Worm (Caenorhabditis elegans) whole organism, young adult: Measurements from ENCODE around the gene rop-1.
A peak's percentile ranks its signal among the peaks of the same experiment; 100 is the strongest.

Experiments used
- C06A6.2 ChIP-seq: fragments of 200-800 bp; sonication (Bioruptor generic); conservative IDR thresholded peaks from 2 replicates; pipeline ENCODE4 v1.3.6; 2022; ENCODE audit warnings: missing genetic modification characterization, missing compliant biosample characterization
- F10E7.11 ChIP-seq: sonication (generic microtip); optimal IDR thresholded peaks from 2 replicates; lab custom pipeline; 2017; ENCODE audit warnings: mild to moderate bottlenecking, missing genetic modification characterization, moderate library complexity, missing compliant biosample characterization
- F33H1.4 ChIP-seq: fragments of 200-800 bp; sonication (Bioruptor generic); IDR thresholded peaks from 2 replicates; pipeline ENCODE4 v1.3.6; 2022; ENCODE audit warnings: missing genetic modification reagents, missing genetic modification characterization, missing compliant biosample characterization
- F49E8.2 ChIP-seq: sonication (generic microtip); optimal IDR thresholded peaks from 3 replicates; lab custom pipeline; 2017; ENCODE audit warnings: missing genetic modification characterization, mild to moderate bottlenecking, missing compliant biosample characterization, antibody characterized with exemption, moderate library complexity; ENCODE audit not compliant: insufficient read depth
- K11D2.4 ChIP-seq: fragments of 200-800 bp; sonication (Bioruptor generic); IDR thresholded peaks from 2 replicates; pipeline ENCODE4 v1.3.6; 2022; ENCODE audit warnings: missing genetic modification reagents, missing genetic modification characterization, missing compliant biosample characterization
- K12H6.12 ChIP-seq: fragments of 200-800 bp; sonication (Bioruptor generic); optimal IDR thresholded peaks from 2 replicates; lab custom pipeline; 2018; ENCODE audit warnings: mild to moderate bottlenecking, missing genetic modification characterization, missing compliant biosample characterization
- Y53F4B.3 ChIP-seq: fragments of 200-800 bp; sonication (Bioruptor generic); IDR thresholded peaks from 2 replicates; pipeline ENCODE4 v1.3.6; 2022; ENCODE audit warnings: missing genetic modification reagents, missing genetic modification characterization, missing compliant biosample characterization
- Y67H2A.10 ChIP-seq: fragments of 200-800 bp; sonication (Bioruptor generic); conservative IDR thresholded peaks from 2 replicates; pipeline ENCODE4 v1.3.6; 2022; ENCODE audit warnings: missing genetic modification reagents, missing genetic modification characterization, missing compliant biosample characterization
- Y79H2A.3 ChIP-seq: fragments of 200-800 bp; sonication (Bioruptor generic); conservative IDR thresholded peaks from 2 replicates; pipeline ENCODE4 v1.3.6; 2022; ENCODE audit warnings: missing genetic modification reagents, missing genetic modification characterization, missing compliant biosample characterization
- ZK185.1 ChIP-seq: sonication (generic microtip); optimal IDR thresholded peaks from 2 replicates; lab custom pipeline; 2016; ENCODE audit warnings: mild to moderate bottlenecking, missing genetic modification characterization, missing compliant biosample characterization; ENCODE audit not compliant: poor library complexity, severe bottlenecking
- akir-1 ChIP-seq: fragments of 200-800 bp; sonication (Bioruptor generic); optimal IDR thresholded peaks from 2 replicates; lab custom pipeline; 2018; ENCODE audit warnings: mild to moderate bottlenecking, missing genetic modification characterization, moderate library complexity, missing compliant biosample characterization
- atf-7 ChIP-seq: sonication (generic microtip); optimal IDR thresholded peaks from 2 replicates; lab custom pipeline; 2017; ENCODE audit warnings: mild to moderate bottlenecking, missing genetic modification characterization, missing compliant biosample characterization
- attf-5 ChIP-seq: fragments of 200-800 bp; sonication (Bioruptor generic); optimal IDR thresholded peaks from 2 replicates; lab custom pipeline; 2018; ENCODE audit warnings: mild to moderate bottlenecking, missing genetic modification characterization, missing compliant biosample characterization
- ceh-100 ChIP-seq: fragments of 200-800 bp; sonication (Bioruptor generic); IDR thresholded peaks from 2 replicates; pipeline ENCODE4 v1.3.6; 2022; ENCODE audit warnings: missing genetic modification reagents, missing genetic modification characterization, missing compliant biosample characterization
- die-1 ChIP-seq: sonication (generic microtip); optimal IDR thresholded peaks from 2 replicates; lab custom pipeline; 2016; ENCODE audit warnings: missing genotype, mild to moderate bottlenecking, missing genetic modification characterization, missing compliant biosample characterization
- dpl-1 ChIP-seq: fragments of 150-350 bp; optimal IDR thresholded peaks from 2 replicates; lab custom pipeline; 2014; ENCODE audit warnings: missing biosample characterization, missing genetic modification reagents, missing genetic modification characterization
- ets-4 ChIP-seq: fragments of 200-800 bp; sonication (Bioruptor generic); optimal IDR thresholded peaks from 2 replicates; lab custom pipeline; 2018; ENCODE audit warnings: mild to moderate bottlenecking, missing genetic modification characterization, missing compliant biosample characterization
- hlh-26 ChIP-seq: fragments of 200-800 bp; sonication (Bioruptor generic); conservative IDR thresholded peaks from 2 replicates; pipeline ENCODE4 v1.3.6; 2022; ENCODE audit warnings: missing genetic modification reagents, missing genetic modification characterization, missing compliant biosample characterization
- hrde-1 ChIP-seq: sonication (generic microtip); optimal IDR thresholded peaks from 2 replicates; lab custom pipeline; 2016; ENCODE audit warnings: missing genetic modification characterization, mild to moderate bottlenecking, missing compliant biosample characterization, moderate library complexity, missing genotype, missing genetic modification reagents, borderline replicate concordance
- let-526 ChIP-seq: fragments of 200-800 bp; sonication (Bioruptor generic); IDR thresholded peaks from 2 replicates; pipeline ENCODE4 v1.3.6; 2022; ENCODE audit warnings: missing genetic modification reagents, missing genetic modification characterization, missing compliant biosample characterization
- let-607 ChIP-seq, 2 experiments: fragments of 200-800 bp in 1 of 2; sonication (Bioruptor generic) in 1 of 2; sonication (generic microtip) in 1 of 2; optimal IDR thresholded peaks; 2 replicates each; lab custom pipeline; 2016 to 2018; ENCODE audit warnings: mild to moderate bottlenecking in 2 of 2, missing compliant biosample characterization in 2 of 2, missing genetic modification characterization in 2 of 2, moderate library complexity in 2 of 2, missing genotype in 1 of 2
- lin-35 ChIP-seq, 3 experiments: fragments of 150-350 bp in 2 of 3; sonication (generic microtip) in 1 of 3; optimal IDR thresholded peaks; 2 replicates each; lab custom pipeline; 2014 to 2018; ENCODE audit warnings: missing biosample characterization in 3 of 3, missing genetic modification characterization in 3 of 3, missing genetic modification reagents in 3 of 3
- lin-40 ChIP-seq: sonication (generic microtip); optimal IDR thresholded peaks from 2 replicates; lab custom pipeline; 2016; ENCODE audit warnings: missing genetic modification characterization, mild to moderate bottlenecking, missing compliant biosample characterization, missing genotype, missing genetic modification reagents
- lin-54 ChIP-seq: fragments of 200-800 bp; sonication (Bioruptor generic); optimal IDR thresholded peaks from 2 replicates; lab custom pipeline; 2018; ENCODE audit warnings: mild to moderate bottlenecking, missing genetic modification characterization, missing compliant biosample characterization
- mel-28 ChIP-seq: sonication (generic microtip); optimal IDR thresholded peaks from 2 replicates; lab custom pipeline; 2016; ENCODE audit warnings: borderline replicate concordance, mild to moderate bottlenecking, missing genetic modification characterization, missing compliant biosample characterization
- mes-4 ChIP-seq: sonication (generic microtip); optimal IDR thresholded peaks from 2 replicates; lab custom pipeline; 2016; ENCODE audit warnings: missing genotype, missing genetic modification characterization, missing compliant biosample characterization
- nfya-2 ChIP-seq: fragments of 200-800 bp; sonication (Bioruptor generic); IDR thresholded peaks from 2 replicates; pipeline ENCODE4 v1.3.6; 2022; ENCODE audit warnings: missing genetic modification reagents, missing genetic modification characterization, missing compliant biosample characterization
- nhr-80 ChIP-seq: sonication (generic microtip); optimal IDR thresholded peaks from 2 replicates; lab custom pipeline; 2016; ENCODE audit warnings: missing genetic modification characterization, missing compliant biosample characterization
- rcor-1 ChIP-seq: fragments of 200-800 bp; sonication (Bioruptor generic); IDR thresholded peaks from 2 replicates; pipeline ENCODE4 v1.3.6; 2022; ENCODE audit warnings: missing genetic modification reagents, missing genetic modification characterization, missing compliant biosample characterization
- repo-1 ChIP-seq: sonication (generic microtip); optimal IDR thresholded peaks from 2 replicates; lab custom pipeline; 2017; ENCODE audit warnings: mild to moderate bottlenecking, missing genetic modification characterization, missing compliant biosample characterization
- snpc-1.3 ChIP-seq: sonication (generic microtip); optimal IDR thresholded peaks from 2 replicates; lab custom pipeline; 2017; ENCODE audit warnings: missing genetic modification characterization, mild to moderate bottlenecking, missing compliant biosample characterization, antibody characterized with exemption, moderate library complexity, missing genotype, missing genetic modification reagents; ENCODE audit not compliant: insufficient read depth
- snpc-4 ChIP-seq, 5 experiments: fragments of 150-350 bp in 1 of 5; sonication (generic microtip) in 4 of 5; optimal IDR thresholded peaks; 2 replicates each; lab custom pipeline; 2014 to 2018; ENCODE audit warnings: missing genetic modification characterization in 5 of 5, missing biosample characterization in 3 of 5, antibody characterized with exemption in 2 of 5, mild to moderate bottlenecking in 2 of 5, missing compliant biosample characterization in 2 of 5, missing genotype in 2 of 5, moderate library complexity in 2 of 5, missing genetic modification reagents in 1 of 5
- tbx-9 ChIP-seq: sonication (generic microtip); optimal IDR thresholded peaks from 2 replicates; lab custom pipeline; 2016; ENCODE audit warnings: borderline replicate concordance, missing genetic modification characterization, inconsistent platforms, missing compliant biosample characterization
- unc-62 ChIP-seq: fragments of 150-350 bp; optimal IDR thresholded peaks from 2 replicates; lab custom pipeline; 2014; ENCODE audit warnings: missing biosample characterization, missing genetic modification reagents, missing genetic modification characterization
- ztf-26 ChIP-seq: sonication (generic microtip); optimal IDR thresholded peaks from 2 replicates; lab custom pipeline; 2017; ENCODE audit warnings: missing genetic modification characterization, missing compliant biosample characterization
- ztf-3 ChIP-seq: fragments of 200-800 bp; sonication (Bioruptor generic); optimal IDR thresholded peaks from 2 replicates; lab custom pipeline; 2018; ENCODE audit warnings: mild to moderate bottlenecking, missing genetic modification characterization, missing compliant biosample characterization

Gene rop-1

DNA sequence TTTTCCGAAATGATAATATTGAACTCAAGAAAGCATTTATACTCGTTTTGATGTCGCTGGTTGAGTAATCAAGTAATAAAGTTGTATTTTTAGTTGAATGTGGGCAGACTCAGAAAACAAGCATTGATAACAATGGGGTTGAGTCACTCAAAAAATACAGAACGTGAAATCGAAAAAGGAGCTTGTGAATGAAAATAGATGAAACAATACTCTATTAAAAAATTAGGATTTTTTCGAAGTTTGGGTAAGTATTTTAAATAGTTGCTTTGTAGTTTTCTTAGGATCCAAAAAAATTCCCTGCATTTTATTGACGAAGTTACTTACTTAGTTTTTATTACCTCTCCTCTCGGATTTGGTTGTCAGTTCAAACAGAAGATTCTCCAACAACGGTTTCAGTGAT is 28.6 kb upstream of the rop-1 start, which contains the start of gene lys-3:
Gene lys-3, minus strand, starts transcription at position 101 of the 400 bp plus-strand sequence.
- TF ChIP-seq snpc-1.3 (tag; lab: Kevin White, UChicago) (no peak), akir-1 (GFP tag; lab: Kevin White, UChicago) (no peak), C06A6.2 (GFP tag; lab: Robert Waterston, UW) (no peak), hlh-26 (GFP tag; lab: Robert Waterston, UW) (no peak), tbx-9 (tag; lab: Kevin White, UChicago) (no peak)

DNA sequence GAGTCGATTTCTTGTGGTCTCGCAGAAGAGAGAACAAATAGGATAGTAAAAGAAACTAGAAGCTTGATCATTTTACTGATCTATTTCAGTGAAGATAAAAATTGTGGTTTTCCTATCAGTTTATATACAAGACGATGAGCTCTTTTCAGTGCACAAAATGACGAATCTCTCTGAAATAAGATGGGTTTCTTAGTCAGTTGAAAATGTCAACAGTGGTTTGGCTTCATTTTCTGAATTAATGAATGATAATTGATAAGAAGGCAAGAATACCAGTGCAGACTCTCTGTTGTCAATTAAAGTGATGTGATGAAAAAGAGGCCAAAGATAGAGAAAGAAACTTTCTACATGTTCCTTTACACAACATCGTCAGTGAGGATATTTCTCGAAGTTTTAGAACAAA is 26.5 kb upstream of the rop-1 start, which contains the start of gene lys-2:
Gene lys-2, minus strand, starts transcription at position 101 of the 400 bp plus-strand sequence.
- TF ChIP-seq unc-62 (GFP tag; lab: Kevin White, UChicago) (peak; percentile 12), Y79H2A.3 (no peak), repo-1 (tag; lab: Kevin White, UChicago) (no peak), mel-28 (no peak), nhr-80 (tag; lab: Kevin White, UChicago) (peak; percentile 82)

ce11 chrV:10280112-10280511 is 25.3 kb upstream of the rop-1 start:
- TF ChIP-seq atf-7 (tag; lab: Kevin White, UChicago): no peak
- no peak for TF ChIP-seq ets-4 (GFP tag; lab: Kevin White, UChicago)
- TF ChIP-seq nhr-80 (tag; lab: Kevin White, UChicago): peak; percentile 43
- TF ChIP-seq rcor-1 (GFP tag; lab: Robert Waterston, UW): no peak

- TF ChIP-seq nhr-80 (tag; lab: Kevin White, UChicago) (peak; percentile 70), ZK185.1 (tag; lab: Kevin White, UChicago) (peak; percentile 13), ceh-100 (GFP tag; lab: Robert Waterston, UW) (no peak)
- TF ChIP-seq, all 124 proteins: peak for 2
These were observed 22.7 kb upstream of the rop-1 start, which contains the start of gene lys-1 for ce11 chrV:10277579-10277978. Gene lys-1, plus strand, starts transcription at chrV:10277904.

- TF ChIP-seq Y79H2A.3 (no peak), akir-1 (GFP tag; lab: Kevin White, UChicago) (no peak), Y67H2A.10 (no peak), F33H1.4 (GFP tag; lab: Robert Waterston, UW) (no peak), attf-5 (no peak)
- TF ChIP-seq, all 124 proteins: peak for 0
These were observed 21.2 kb upstream of the rop-1 start for ce11 chrV:10276038-10276437.

ce11 chrV:10275619-10276018 is 20.8 kb upstream of the rop-1 start, which contains the start of gene Y22F5A.11:
Gene Y22F5A.11, minus strand, starts transcription at chrV:10275646.
- no peak for TF ChIP-seq nfya-2 (GFP tag; lab: Robert Waterston, UW)
- TF ChIP-seq snpc-4 (GFP tag; optimal IDR thresholded peaks at IDR 0.05; lab: Kevin White, UChicago): no peak
- peak in 2 of 4 experiments; percentile 2 to 68 for TF ChIP-seq snpc-4 (tag; optimal IDR thresholded peaks at IDR 0.05; lab: Kevin White, UChicago)

ce11 chrV:10273837-10274236 is 19.0 kb upstream of the rop-1 start:
- TF ChIP-seq ztf-26 (tag; lab: Kevin White, UChicago) (no peak), K11D2.4 (GFP tag; lab: Robert Waterston, UW) (no peak), let-607 (tag; optimal IDR thresholded peaks at IDR 0.05; lab: Kevin White, UChicago) (no peak), let-526 (GFP tag; lab: Robert Waterston, UW) (no peak), lin-54 (GFP tag; lab: Kevin White, UChicago) (no peak), lin-35 (GFP tag; optimal IDR thresholded peaks at IDR 0.05; lab: Kevin White, UChicago) (peak in 1 of 3 experiments; percentile 45), F10E7.11 (tag; lab: Kevin White, UChicago) (no peak), die-1 (tag; lab: Kevin White, UChicago) (no peak), ztf-3 (GFP tag; lab: Kevin White, UChicago) (no peak), dpl-1 (GFP tag; lab: Kevin White, UChicago) (no peak), K12H6.12 (tag; lab: Kevin White, UChicago) (peak; percentile 26), F49E8.2 (no peak), mes-4 (tag; lab: Kevin White, UChicago) (no peak), Y53F4B.3 (no peak), lin-40 (peak; percentile 39), hrde-1 (tag; lab: Kevin White, UChicago) (no peak)
